Fruit fly (Drosophila melanogaster) whole organism, embryonic: ENCODE results near the gene CG13247.

Experiments
- Blimp-1 ChIP-seq: fragments of 200-800 bp; sonication (Bioruptor generic); optimal IDR thresholded peaks from 3 replicates; lab custom pipeline; 2018; ENCODE audit warnings: missing biosample characterization, missing genetic modification characterization, mild to moderate bottlenecking, moderate library complexity, missing genetic modification reagents
- BtbVII ChIP-seq: fragments of 200-800 bp; sonication (Bioruptor generic); optimal IDR thresholded peaks from 3 replicates; lab custom pipeline; 2017; ENCODE audit warnings: missing biosample characterization, mild to moderate bottlenecking, missing genetic modification characterization
- Bteb2 ChIP-seq: fragments of 200-800 bp; sonication (Bioruptor generic); optimal IDR thresholded peaks from 2 replicates; lab custom pipeline; 2016; ENCODE audit warnings: missing biosample characterization, missing genetic modification characterization
- CG10321 ChIP-seq: fragments of 200-800 bp; sonication (Bioruptor generic); IDR thresholded peaks from 2 replicates; pipeline ENCODE4 v1.3.6; 2022; ENCODE audit warnings: missing biosample characterization, missing genetic modification characterization
- CG10654 ChIP-seq: fragments of 200-800 bp; sonication (Bioruptor generic); optimal IDR thresholded peaks from 2 replicates; lab custom pipeline; 2016; ENCODE audit warnings: missing biosample characterization, missing genetic modification characterization
- CG11398 ChIP-seq: fragments of 200-800 bp; sonication (Bioruptor generic); optimal IDR thresholded peaks from 2 replicates; lab custom pipeline; 2016; ENCODE audit warnings: missing biosample characterization, missing genetic modification characterization
- CG11696 ChIP-seq: fragments of 200-800 bp; sonication (Bioruptor generic); IDR thresholded peaks from 2 replicates; pipeline ENCODE4 v1.3.6; 2022; ENCODE audit warnings: missing biosample characterization, missing genetic modification characterization
- CG12391 ChIP-seq: fragments of 200-800 bp; sonication (Bioruptor generic); optimal IDR thresholded peaks from 3 replicates; lab custom pipeline; 2018; ENCODE audit warnings: missing biosample characterization, mild to moderate bottlenecking, missing genetic modification characterization, moderate library complexity
- CG12659 ChIP-seq: fragments of 200-800 bp; sonication (Bioruptor generic); optimal IDR thresholded peaks from 3 replicates; lab custom pipeline; 2017; ENCODE audit warnings: mild to moderate bottlenecking, missing biosample characterization, missing genetic modification reagents, missing genetic modification characterization
- CG13287 ChIP-seq: fragments of 200-800 bp; sonication (Bioruptor generic); IDR thresholded peaks from 2 replicates; pipeline ENCODE4 v1.3.6; 2022; ENCODE audit warnings: missing biosample characterization, missing genetic modification characterization; ENCODE audit not compliant: partially characterized antibody
- CG13424 ChIP-seq: fragments of 200-800 bp; sonication (Bioruptor generic); optimal IDR thresholded peaks from 2 replicates; lab custom pipeline; 2019; ENCODE audit warnings: missing biosample characterization, mild to moderate bottlenecking, missing genetic modification characterization, moderate library complexity
- CG18619 ChIP-seq: fragments of 200-800 bp; sonication (Bioruptor generic); optimal IDR thresholded peaks from 3 replicates; lab custom pipeline; 2017; ENCODE audit warnings: missing biosample characterization, mild to moderate bottlenecking, missing genetic modification characterization
- CG2678 ChIP-seq: fragments of 200-800 bp; sonication (Bioruptor generic); optimal IDR thresholded peaks from 3 replicates; lab custom pipeline; 2019; ENCODE audit warnings: missing biosample characterization, mild to moderate bottlenecking, missing genetic modification characterization, moderate library complexity
- CG2712 ChIP-seq: fragments of 200-800 bp; optimal IDR thresholded peaks from 3 replicates; lab custom pipeline; 2019; ENCODE audit warnings: missing biosample characterization, mild to moderate bottlenecking, missing genetic modification characterization, moderate library complexity
- CG32767 ChIP-seq: fragments of 200-800 bp; sonication (Bioruptor generic); IDR thresholded peaks from 2 replicates; pipeline ENCODE4 v1.3.6; 2022; ENCODE audit warnings: missing biosample characterization, missing genetic modification characterization
- CG34422 ChIP-seq: fragments of 200-800 bp; sonication (Bioruptor generic); IDR thresholded peaks from 3 replicates; pipeline ENCODE4 v1.3.6; 2022; ENCODE audit warnings: missing biosample characterization, missing genetic modification characterization
- CG4424 ChIP-seq: fragments of 200-800 bp; sonication (Bioruptor generic); optimal IDR thresholded peaks from 3 replicates; lab custom pipeline; 2016; ENCODE audit warnings: missing biosample characterization, missing genetic modification characterization
- CG6854 ChIP-seq: fragments of 200-800 bp; sonication (Bioruptor generic); optimal IDR thresholded peaks from 3 replicates; lab custom pipeline; 2017; ENCODE audit warnings: missing biosample characterization, mild to moderate bottlenecking, missing genetic modification characterization
- CG7928 ChIP-seq: fragments of 200-800 bp; sonication (Bioruptor generic); optimal IDR thresholded peaks from 2 replicates; lab custom pipeline; 2017; ENCODE audit warnings: missing biosample characterization, mild to moderate bottlenecking, missing genetic modification characterization
- CG9797 ChIP-seq: fragments of 200-800 bp; sonication (Bioruptor generic); optimal IDR thresholded peaks from 3 replicates; lab custom pipeline; 2018; ENCODE audit warnings: missing biosample characterization, mild to moderate bottlenecking, missing genetic modification characterization
- CG9817 ChIP-seq: fragments of 200-800 bp; sonication (Bioruptor generic); optimal IDR thresholded peaks from 2 replicates; lab custom pipeline; 2018; ENCODE audit warnings: missing biosample characterization, mild to moderate bottlenecking, missing genetic modification characterization, moderate library complexity
- Camta ChIP-seq: fragments of 200-800 bp; sonication (Bioruptor generic); optimal IDR thresholded peaks from 2 replicates; lab custom pipeline; 2016; ENCODE audit warnings: missing biosample characterization, missing genetic modification characterization
- D19B ChIP-seq: fragments of 200-800 bp; sonication (Bioruptor generic); optimal IDR thresholded peaks from 2 replicates; lab custom pipeline; 2017; ENCODE audit warnings: missing biosample characterization, mild to moderate bottlenecking, missing genetic modification characterization
- Dek ChIP-seq: fragments of 200-800 bp; sonication (Bioruptor generic); optimal IDR thresholded peaks from 3 replicates; lab custom pipeline; 2019; ENCODE audit warnings: missing biosample characterization, mild to moderate bottlenecking, missing genetic modification characterization, moderate library complexity
- Elba2 ChIP-seq: fragments of 200-800 bp; sonication (Bioruptor generic); optimal IDR thresholded peaks from 3 replicates; lab custom pipeline; 2016; ENCODE audit warnings: missing biosample characterization, missing genetic modification characterization
- HLH3B ChIP-seq: fragments of 200-800 bp; sonication (Bioruptor generic); IDR thresholded peaks from 2 replicates; pipeline ENCODE4 v1.3.6; 2022; ENCODE audit warnings: missing biosample characterization, missing genetic modification characterization
- Hey ChIP-seq: fragments of 200-800 bp; sonication (Bioruptor generic); optimal IDR thresholded peaks from 3 replicates; lab custom pipeline; 2018; ENCODE audit warnings: missing biosample characterization, mild to moderate bottlenecking, missing genetic modification characterization
- Hr78 ChIP-seq, 2 experiments: fragments of 200-800 bp in 1 of 2; fragments of >200 bp in 1 of 2; sonication (Bioruptor generic) in 1 of 2; optimal IDR thresholded peaks; 2 replicates each; lab custom pipeline; 2017 to 2019; ENCODE audit warnings: missing biosample characterization in 2 of 2, missing genetic modification characterization in 2 of 2, mild to moderate bottlenecking in 1 of 2, moderate library complexity in 1 of 2
- Max ChIP-seq: fragments of 200-800 bp; sonication (Bioruptor generic); optimal IDR thresholded peaks from 2 replicates; lab custom pipeline; 2016; ENCODE audit warnings: missing biosample characterization, mild to moderate bottlenecking, missing genetic modification characterization
- Sry-δ ChIP-seq: fragments of 200-800 bp; sonication (Bioruptor generic); optimal IDR thresholded peaks from 2 replicates; lab custom pipeline; 2016; ENCODE audit warnings: missing biosample characterization, missing genetic modification characterization
- Ssrp ChIP-seq: fragments of 200-800 bp; sonication (Bioruptor generic); optimal IDR thresholded peaks from 2 replicates; lab custom pipeline; 2018; ENCODE audit warnings: missing biosample characterization, mild to moderate bottlenecking, missing genetic modification characterization, moderate library complexity
- Taf1 ChIP-seq: fragments of 200-800 bp; sonication (Bioruptor generic); IDR thresholded peaks from 2 replicates; pipeline ENCODE4 v1.3.6; 2022; ENCODE audit warnings: missing biosample characterization, missing genetic modification characterization
- Usf ChIP-seq: fragments of 200-800 bp; sonication (Bioruptor generic); optimal IDR thresholded peaks from 2 replicates; lab custom pipeline; 2017; ENCODE audit warnings: missing genotype, missing biosample characterization, missing genetic modification characterization
- Xbp1 ChIP-seq: fragments of 200-800 bp; sonication (Bioruptor generic); optimal IDR thresholded peaks from 3 replicates; lab custom pipeline; 2016; ENCODE audit warnings: missing biosample characterization, mild to moderate bottlenecking, missing genetic modification characterization
- ash1 ChIP-seq: fragments of 200-800 bp; sonication (Bioruptor generic); optimal IDR thresholded peaks from 2 replicates; lab custom pipeline; 2018; ENCODE audit warnings: missing biosample characterization, mild to moderate bottlenecking, missing genetic modification characterization
- bbx ChIP-seq: fragments of 200-800 bp; sonication (Bioruptor generic); IDR thresholded peaks from 2 replicates; pipeline ENCODE4 v1.3.6; 2022; ENCODE audit warnings: missing biosample characterization, missing genetic modification characterization; ENCODE audit not compliant: partially characterized antibody
- bsh ChIP-seq, 2 experiments: fragments of 200-800 bp; sonication (Bioruptor generic); optimal IDR thresholded peaks; 2 replicates each; lab custom pipeline; 2017 to 2018; ENCODE audit warnings: mild to moderate bottlenecking in 2 of 2, missing biosample characterization in 2 of 2, missing genetic modification characterization in 2 of 2, moderate library complexity in 1 of 2
- caup ChIP-seq: fragments of 200-800 bp; sonication (Bioruptor generic); optimal IDR thresholded peaks from 3 replicates; lab custom pipeline; 2017; ENCODE audit warnings: missing biosample characterization, mild to moderate bottlenecking, missing genetic modification characterization, moderate library complexity; ENCODE audit not compliant: severe bottlenecking
- crol ChIP-seq: fragments of 200-800 bp; sonication (Bioruptor generic); IDR thresholded peaks from 2 replicates; pipeline ENCODE4 v1.3.6; 2022; ENCODE audit warnings: missing biosample characterization, missing genetic modification characterization
- dan ChIP-seq: fragments of 200-800 bp; sonication (Bioruptor generic); IDR thresholded peaks from 2 replicates; pipeline ENCODE4 v1.3.6; 2022; ENCODE audit warnings: missing biosample characterization, missing genetic modification characterization
- eve ChIP-seq, 2 experiments: fragments of >200 bp; optimal IDR thresholded peaks; 2 replicates each; lab custom pipeline; 2017; ENCODE audit warnings: missing biosample characterization in 2 of 2, missing genetic modification characterization in 2 of 2
- hth ChIP-seq: fragments of >200 bp; optimal IDR thresholded peaks from 2 replicates; lab custom pipeline; 2017; ENCODE audit warnings: inconsistent platforms
- ken ChIP-seq: fragments of 200-800 bp; sonication (Bioruptor generic); IDR thresholded peaks from 3 replicates; pipeline ENCODE4 v1.3.6; 2022; ENCODE audit warnings: missing biosample characterization, missing genetic modification characterization
- lab ChIP-seq: fragments of 200-800 bp; sonication (Bioruptor generic); optimal IDR thresholded peaks from 3 replicates; lab custom pipeline; 2017; ENCODE audit warnings: missing biosample characterization, missing genetic modification characterization, mild to moderate bottlenecking, moderate library complexity, missing genetic modification reagents
- mirr ChIP-seq: fragments of 200-800 bp; sonication (Bioruptor generic); optimal IDR thresholded peaks from 3 replicates; lab custom pipeline; 2018; ENCODE audit warnings: missing biosample characterization, mild to moderate bottlenecking, missing genetic modification characterization
- nerfin-1 ChIP-seq: fragments of 200-800 bp; sonication (Bioruptor generic); optimal IDR thresholded peaks from 3 replicates; lab custom pipeline; 2019; ENCODE audit warnings: missing biosample characterization, mild to moderate bottlenecking, missing genetic modification characterization, moderate library complexity
- seq ChIP-seq: fragments of 200-800 bp; sonication (Bioruptor generic); IDR thresholded peaks from 2 replicates; pipeline ENCODE4 v1.3.6; 2022; ENCODE audit warnings: missing biosample characterization, missing genetic modification characterization
- slp2 ChIP-seq: fragments of 200-800 bp; sonication (Bioruptor generic); optimal IDR thresholded peaks from 2 replicates; lab custom pipeline; 2016; ENCODE audit warnings: missing biosample characterization, missing genetic modification characterization
- zen ChIP-seq: fragments of 200-800 bp; sonication (Bioruptor generic); optimal IDR thresholded peaks from 3 replicates; lab custom pipeline; 2018; ENCODE audit warnings: missing biosample characterization, mild to moderate bottlenecking, missing genetic modification characterization, moderate library complexity

The CG13247 gene

dm6 chr3L:20402665-20403492, 32.8 kb downstream of the CG13247 start (continued):
- TF ChIP-seq Dek (tag; lab: Kevin White, UChicago) (no peak), Camta (no peak), seq (GFP tag; lab: Robert Waterston, UW) (no peak), CG9817 (tag; lab: Kevin White, UChicago) (no peak), CG9797 (GFP tag; lab: Kevin White, UChicago) (no peak), BtbVII (GFP tag; lab: Kevin White, UChicago) (no peak), CG6854 (GFP tag; lab: Kevin White, UChicago) (no peak), Xbp1 (GFP tag; lab: Kevin White, UChicago) (no peak), Taf1 (no peak), Bteb2 (no peak), Usf (GFP tag; lab: Kevin White, UChicago) (peak; percentile 44), CG34422 (GFP tag; lab: Robert Waterston, UW) (no peak), CG2712 (tag; lab: Kevin White, UChicago) (peak; percentile 77), Max (no peak), Blimp-1 (GFP tag; lab: Kevin White, UChicago) (no peak), bbx (GFP tag; lab: Robert Waterston, UW) (no peak), caup (GFP tag; lab: Kevin White, UChicago) (no peak), HLH3B (GFP tag; lab: Robert Waterston, UW) (no peak), crol (GFP tag; lab: Robert Waterston, UW) (no peak), Hey (tag; lab: Kevin White, UChicago) (no peak), ash1 (GFP tag; lab: Kevin White, UChicago) (no peak), CG11398 (GFP tag; lab: Kevin White, UChicago) (no peak), CG13424 (peak; percentile 0), CG18619 (no peak), eve (GFP tag; optimal IDR thresholded peaks at IDR 0.05; lab: Kevin White, UChicago) (peak in 1 of 2 experiments; percentile 60), Elba2 (GFP tag; lab: Kevin White, UChicago) (peak; percentile 54), CG7928 (GFP tag; lab: Kevin White, UChicago) (no peak), mirr (GFP tag; lab: Kevin White, UChicago) (no peak), CG32767 (no peak), D19B (GFP tag; lab: Kevin White, UChicago) (no peak), lab (GFP tag; lab: Kevin White, UChicago) (no peak), slp2 (no peak), CG4424 (GFP tag; lab: Kevin White, UChicago) (peak; percentile 25), dan (GFP tag; lab: Robert Waterston, UW) (no peak; the same call in 1 of the 2 replicates), CG10321 (GFP tag; lab: Robert Waterston, UW) (no peak), Sry-δ (GFP tag; lab: Kevin White, UChicago) (no peak), CG10654 (GFP tag; lab: Kevin White, UChicago) (no peak), bsh (GFP tag; optimal IDR thresholded peaks at IDR 0.05; lab: Kevin White, UChicago) (peak in 1 of 2 experiments; percentile 2), CG12659 (GFP tag; lab: Kevin White, UChicago) (no peak), nerfin-1 (tag; lab: Kevin White, UChicago) (no peak), zen (tag; lab: Kevin White, UChicago) (peak; percentile 93), CG11696 (GFP tag; lab: Robert Waterston, UW) (peak; percentile 96), CG13287 (GFP tag; lab: Robert Waterston, UW) (no peak), CG2678 (tag; lab: Kevin White, UChicago) (no peak), CG12391 (peak; percentile 60), Hr78 (GFP tag; optimal IDR thresholded peaks at IDR 0.05; lab: Kevin White, UChicago) (no peak), ken (GFP tag; lab: Robert Waterston, UW) (0 out of 3 replicates have a peak, but pooled peaks have one; percentile 13), Ssrp (tag; lab: Kevin White, UChicago) (peak; percentile 39), hth (lab: Kevin White, UChicago) (no peak)
